Worm (Caenorhabditis elegans): ENCODE results near the gene dhs-13.
A peak's percentile ranks its signal among the peaks of the same experiment; 100 is the strongest.

Gene dhs-13

ce11 chrV:1743205-1743870 lies 28.2 kb downstream of the dhs-13 start, which contains the start of gene nhr-256 (continued):
- TF ChIP-seq T26A8.4 (GFP tag; IDR thresholded peaks at IDR 0.05) (no peak), mdt-29 (GFP tag; IDR thresholded peaks at IDR 0.05) (no peak), nhr-42 (GFP tag; IDR thresholded peaks at IDR 0.05) (no peak), cey-2 (tag; optimal IDR thresholded peaks at IDR 0.05; ENCODE audit: borderline replicate concordance, insufficient read depth) (peak; percentile 76), unc-62 (GFP tag; optimal IDR thresholded peaks at IDR 0.05 in 1 of 2) (peak in 1 of 2 experiments; percentile 67), unc-62 (tag; optimal IDR thresholded peaks at IDR 0.05) (no peak), nhr-25 (tag; optimal IDR thresholded peaks at IDR 0.05; ENCODE audit: borderline replicate concordance, insufficient read depth) (peak; percentile 15)

ce11 chrV:1741074-1741473 lies 30.5 kb downstream of the dhs-13 start, which contains the start of gene srab-25:
srab-25 (minus strand) TSS chrV:1741174.
- TF ChIP-seq tag-97 (GFP tag; IDR thresholded peaks at IDR 0.05): no peak
- TF ChIP-seq D1046.2 (GFP tag; IDR thresholded peaks at IDR 0.05): no peak
- no peak for TF ChIP-seq hmg-1.1 (GFP tag; IDR thresholded peaks at IDR 0.05)
- no peak for TF ChIP-seq lin-29 (GFP tag; IDR thresholded peaks at IDR 0.05)
- TF ChIP-seq nhr-6 (tag; optimal IDR thresholded peaks at IDR 0.05): no peak
- TF ChIP-seq zip-2 (tag; optimal IDR thresholded peaks at IDR 0.05): no peak
- TF ChIP-seq daf-12 (tag; optimal IDR thresholded peaks at IDR 0.05): no peak
- TF ChIP-seq T26A8.4 (GFP tag; IDR thresholded peaks at IDR 0.05): no peak
- no peak for TF ChIP-seq unc-130 (GFP tag; optimal IDR thresholded peaks at IDR 0.05)
- no peak for TF ChIP-seq Y48G9A.11 (GFP tag; IDR thresholded peaks at IDR 0.05)
- TF ChIP-seq ZK546.5 (tag; optimal IDR thresholded peaks at IDR 0.05): no peak
- no peak for TF ChIP-seq ama-1 (optimal IDR thresholded peaks at IDR 0.05)
- no peak for TF ChIP-seq arid-1 (GFP tag; conservative IDR thresholded peaks at IDR 0.05)
- no peak for TF ChIP-seq nhr-76 (tag; optimal IDR thresholded peaks at IDR 0.05)
- no peak for TF ChIP-seq tra-1 (GFP tag; IDR thresholded peaks at IDR 0.05)
- no peak for TF ChIP-seq ZK337.2 (GFP tag; IDR thresholded peaks at IDR 0.05)
- TF ChIP-seq attf-4 (tag; optimal IDR thresholded peaks at IDR 0.05): no peak
- no peak for TF ChIP-seq Y105C5A.15 (GFP tag; IDR thresholded peaks at IDR 0.05)
- TF ChIP-seq F44E2.7 (GFP tag; IDR thresholded peaks at IDR 0.05): no peak

ce11 chrV:1734569-1734968 lies 37.0 kb downstream of the dhs-13 start, which contains the start of gene str-160:
str-160 (plus strand) TSS chrV:1734869.
- TF ChIP-seq nhr-77 (tag; optimal IDR thresholded peaks at IDR 0.05): no peak
- TF ChIP-seq nhr-41 (GFP tag; IDR thresholded peaks at IDR 0.05): no peak
- no peak for TF ChIP-seq saeg-2 (GFP tag; IDR thresholded peaks at IDR 0.05)
- TF ChIP-seq nhr-28 (tag; optimal IDR thresholded peaks at IDR 0.05): no peak
- TF ChIP-seq Y105C5A.15 (GFP tag; IDR thresholded peaks at IDR 0.05): no peak
- TF ChIP-seq fkh-10 (GFP tag; optimal IDR thresholded peaks at IDR 0.05): no peak
- TF ChIP-seq skn-1 (tag; optimal IDR thresholded peaks at IDR 0.05): no peak
- no peak for TF ChIP-seq F10B5.3 (tag; optimal IDR thresholded peaks at IDR 0.05)
- no peak for TF ChIP-seq D1046.2 (GFP tag; IDR thresholded peaks at IDR 0.05)
- TF ChIP-seq duxl-1 (tag; optimal IDR thresholded peaks at IDR 0.05; ENCODE audit: poor library complexity): no peak
- no peak for TF ChIP-seq rbr-2 (tag; optimal IDR thresholded peaks at IDR 0.05)
- TF ChIP-seq tag-97 (GFP tag; IDR thresholded peaks at IDR 0.05): no peak

- TF ChIP-seq nhr-237 (tag; optimal IDR thresholded peaks at IDR 0.05) (no peak), skn-1 (tag; optimal IDR thresholded peaks at IDR 0.05) (no peak), nhr-28 (tag; optimal IDR thresholded peaks at IDR 0.05) (peak; percentile 65), T20F7.1 (GFP tag; optimal IDR thresholded peaks at IDR 0.05) (no peak), nhr-10 (tag; optimal IDR thresholded peaks at IDR 0.05) (no peak), F44E2.7 (GFP tag; IDR thresholded peaks at IDR 0.05) (no peak), unc-62 (GFP tag; optimal IDR thresholded peaks at IDR 0.05 in 1 of 2) (peak in 1 of 2 experiments; percentile 15), unc-62 (tag; optimal IDR thresholded peaks at IDR 0.05) (no peak)
These were observed 39.6 kb downstream of the dhs-13 start, which contains the start of gene gst-21 for ce11 chrV:1731918-1732317. gst-21 (minus strand) TSS chrV:1732018.
